Worm (Caenorhabditis elegans): ENCODE results near the gene nlp-78.

Gene nlp-78

DNA sequence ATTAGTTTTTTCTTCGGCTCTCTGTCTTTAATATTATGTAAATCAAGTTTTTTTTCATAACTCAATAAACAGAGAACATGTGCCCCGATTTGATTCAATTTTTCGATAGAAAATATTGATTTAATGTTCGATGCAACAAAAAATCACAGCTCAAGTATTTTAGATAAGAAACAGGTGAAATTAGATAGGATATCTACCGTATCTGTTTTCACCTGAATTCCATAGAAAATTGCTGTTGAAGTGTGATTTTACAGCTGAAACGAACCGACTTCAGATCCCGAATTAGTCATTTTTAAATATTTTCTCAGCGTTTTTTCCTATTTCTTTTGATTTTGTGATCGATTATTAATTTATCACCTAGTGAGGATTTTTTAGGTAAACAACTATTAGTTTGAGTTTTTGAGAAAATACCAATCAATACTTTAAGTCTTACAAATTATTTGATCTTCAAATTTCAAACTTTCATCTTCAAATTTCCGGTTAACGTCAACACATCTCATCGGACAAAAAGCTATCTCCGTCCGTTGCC lies 3.3 kb downstream of the nlp-78 start, which contains the start of gene Y9C2UA.1:
Gene Y9C2UA.1 (plus strand): TSS at position 479 of the 529 bp plus-strand sequence.
- TF ChIP-seq ama-1 (optimal IDR thresholded peaks at IDR 0.05): no peak
- TF ChIP-seq egl-27 (tag; optimal IDR thresholded peaks at IDR 0.05): no peak
- no peak for TF ChIP-seq daf-12 (tag; optimal IDR thresholded peaks at IDR 0.05)
- no peak for TF ChIP-seq elt-1 (tag; optimal IDR thresholded peaks at IDR 0.05)
- TF ChIP-seq elt-3 (tag; optimal IDR thresholded peaks at IDR 0.05): no peak
- no peak for TF ChIP-seq sea-2 (GFP tag; optimal IDR thresholded peaks at IDR 0.05)
- no peak for TF ChIP-seq fkh-2 (tag; optimal IDR thresholded peaks at IDR 0.05)
- no peak for TF ChIP-seq jun-1 (tag; optimal IDR thresholded peaks at IDR 0.05)
- no peak for TF ChIP-seq unc-39 (tag; optimal IDR thresholded peaks at IDR 0.05)
- TF ChIP-seq nhr-23 (tag; optimal IDR thresholded peaks at IDR 0.05): no peak
- TF ChIP-seq mml-1 (tag; optimal IDR thresholded peaks at IDR 0.05): no peak
- TF ChIP-seq nhr-43 (tag; optimal IDR thresholded peaks at IDR 0.05; ENCODE audit: poor library complexity, severe bottlenecking): no peak
- no peak for TF ChIP-seq ceh-28 (tag; optimal IDR thresholded peaks at IDR 0.05)

DNA sequence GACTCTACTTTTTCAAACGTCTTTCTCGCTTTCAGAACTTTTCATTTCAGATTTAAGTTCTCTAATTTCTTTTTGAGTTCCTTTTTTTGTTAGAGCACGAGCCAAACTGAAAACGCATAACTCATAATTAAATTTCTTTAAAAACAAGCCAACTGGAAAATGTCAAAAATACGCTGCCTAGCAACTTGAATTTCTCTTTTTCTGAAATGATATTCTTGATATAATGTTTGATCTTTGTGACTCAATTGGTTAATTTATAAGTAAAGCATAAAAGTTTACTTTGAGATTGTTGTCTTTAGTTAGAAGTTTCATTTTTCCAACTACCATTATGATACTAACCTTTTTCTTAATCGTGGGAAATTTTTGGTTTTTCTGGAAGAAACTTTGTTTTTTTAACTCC lies 5.1 kb downstream of the nlp-78 start:
- TF ChIP-seq R02D3.7 (tag; optimal IDR thresholded peaks at IDR 0.05): no peak
- TF ChIP-seq nhr-23 (tag; optimal IDR thresholded peaks at IDR 0.05): no peak
- no peak for TF ChIP-seq lsy-12 (tag; optimal IDR thresholded peaks at IDR 0.05)
- no peak for TF ChIP-seq unc-39 (tag; optimal IDR thresholded peaks at IDR 0.05)

- TF ChIP-seq fos-1 (tag; optimal IDR thresholded peaks at IDR 0.05) (no peak), elt-1 (tag; optimal IDR thresholded peaks at IDR 0.05) (no peak), ceh-28 (tag; optimal IDR thresholded peaks at IDR 0.05) (no peak), aly-2 (tag; optimal IDR thresholded peaks at IDR 0.05) (no peak), mdl-1 (tag; optimal IDR thresholded peaks at IDR 0.05) (no peak), pqm-1 (tag; optimal IDR thresholded peaks at IDR 0.05) (no peak), mml-1 (tag; optimal IDR thresholded peaks at IDR 0.05) (no peak), egl-5 (tag; optimal IDR thresholded peaks at IDR 0.05) (no peak), lin-15B (tag; optimal IDR thresholded peaks at IDR 0.05) (no peak), nhr-237 (tag; optimal IDR thresholded peaks at IDR 0.05) (no peak), snpc-4 (tag; optimal IDR thresholded peaks at IDR 0.05) (no peak), tbx-2 (tag; optimal IDR thresholded peaks at IDR 0.05) (no peak)
Measured at ce11 chrII:9143795-9144194, 7.8 kb downstream of the nlp-78 start.

DNA sequence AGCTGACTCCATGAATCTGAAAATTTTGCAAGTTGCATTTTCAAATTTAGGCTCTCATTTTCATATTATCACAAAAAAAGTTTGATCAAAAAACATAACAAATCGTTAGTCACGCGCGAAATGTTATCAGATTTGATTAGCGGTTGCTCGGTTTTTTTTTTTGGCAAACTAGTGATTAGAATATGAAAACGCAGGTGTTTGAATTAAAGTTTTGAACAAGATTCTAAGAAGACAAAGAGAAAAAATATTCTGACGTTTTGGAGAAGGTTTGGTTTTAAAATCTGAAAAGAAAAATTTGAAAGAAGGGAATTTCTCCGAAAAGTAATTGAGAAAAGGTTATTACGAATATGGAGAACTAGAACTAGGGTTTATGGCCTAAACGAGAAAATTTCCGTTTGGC lies 8.4 kb downstream of the nlp-78 start:
- TF ChIP-seq mml-1 (tag; optimal IDR thresholded peaks at IDR 0.05) (no peak), fkh-10 (GFP tag; optimal IDR thresholded peaks at IDR 0.05) (no peak), lsy-12 (tag; optimal IDR thresholded peaks at IDR 0.05) (no peak), hmg-11 (tag; optimal IDR thresholded peaks at IDR 0.05) (no peak), nhr-237 (tag; optimal IDR thresholded peaks at IDR 0.05) (no peak), zag-1 (tag; optimal IDR thresholded peaks at IDR 0.05) (no peak), eor-1 (tag; optimal IDR thresholded peaks at IDR 0.05) (no peak), sea-2 (GFP tag; optimal IDR thresholded peaks at IDR 0.05) (no peak), R02D3.7 (tag; optimal IDR thresholded peaks at IDR 0.05) (no peak), daf-12 (tag; optimal IDR thresholded peaks at IDR 0.05) (no peak), unc-62 (GFP tag; optimal IDR thresholded peaks at IDR 0.05) (no peak), pha-4 (tag; optimal IDR thresholded peaks at IDR 0.05) (no peak), nhr-43 (tag; optimal IDR thresholded peaks at IDR 0.05; ENCODE audit: poor library complexity, severe bottlenecking) (no peak), nhr-76 (tag; optimal IDR thresholded peaks at IDR 0.05) (no peak), ceh-9 (tag; optimal IDR thresholded peaks at IDR 0.05) (no peak), ZK546.5 (tag; optimal IDR thresholded peaks at IDR 0.05) (no peak), nhr-67 (tag; optimal IDR thresholded peaks at IDR 0.05) (no peak), nhr-25 (tag; optimal IDR thresholded peaks at IDR 0.05) (no peak)

- TF ChIP-seq nhr-237 (tag; optimal IDR thresholded peaks at IDR 0.05) (no peak), nhr-11 (tag; optimal IDR thresholded peaks at IDR 0.05) (no peak), sea-2 (GFP tag; optimal IDR thresholded peaks at IDR 0.05) (no peak), ceh-28 (tag; optimal IDR thresholded peaks at IDR 0.05) (no peak), elt-1 (tag; optimal IDR thresholded peaks at IDR 0.05) (no peak), nhr-67 (tag; optimal IDR thresholded peaks at IDR 0.05) (no peak), hmg-11 (tag; optimal IDR thresholded peaks at IDR 0.05) (no peak), pha-4 (tag; optimal IDR thresholded peaks at IDR 0.05) (no peak), ztf-11 (tag; optimal IDR thresholded peaks at IDR 0.05) (no peak), R02D3.7 (tag; optimal IDR thresholded peaks at IDR 0.05) (no peak), skn-1 (tag; optimal IDR thresholded peaks at IDR 0.05) (no peak), tbx-2 (tag; optimal IDR thresholded peaks at IDR 0.05) (no peak), eor-1 (tag; optimal IDR thresholded peaks at IDR 0.05) (no peak), nhr-43 (tag; optimal IDR thresholded peaks at IDR 0.05; ENCODE audit: poor library complexity, severe bottlenecking) (no peak), lin-39 (tag; optimal IDR thresholded peaks at IDR 0.05) (no peak), ceh-82 (tag; optimal IDR thresholded peaks at IDR 0.05) (no peak)
Measured at ce11 chrII:9145961-9146360, 10.0 kb downstream of the nlp-78 start, which contains the start of gene W07A12.4. Gene W07A12.4, plus strand, starts transcription at chrII:9146261.
